Worm (Caenorhabditis elegans): ENCODE measurements around the gene Y116A8C.40.

DNA sequence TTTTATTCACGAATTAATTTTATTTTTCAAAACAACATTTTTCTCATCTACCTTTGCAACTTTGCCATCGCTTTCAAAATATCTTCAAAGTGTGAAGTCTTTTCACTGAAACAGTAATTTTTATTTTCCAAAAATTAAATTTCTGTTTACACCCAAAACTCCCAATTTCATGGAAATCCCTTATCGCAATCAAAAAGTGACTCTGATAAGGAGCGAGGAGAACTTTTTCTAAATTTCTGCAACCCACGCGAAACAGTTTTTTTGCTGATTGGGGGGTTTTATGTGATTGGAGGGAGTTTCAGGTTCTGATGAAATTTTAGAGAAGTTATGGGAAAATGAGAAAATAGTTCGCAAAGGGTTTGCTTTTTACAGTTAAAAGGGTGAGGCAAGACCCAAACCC is 28.8 kb upstream of the Y116A8C.40 start:
- TF ChIP-seq ztf-3 (GFP tag; optimal IDR thresholded peaks at IDR 0.05) (no peak), hrde-1 (tag; optimal IDR thresholded peaks at IDR 0.05; ENCODE audit: borderline replicate concordance) (no peak), sea-2 (GFP tag; IDR thresholded peaks at IDR 0.05) (no peak), ztf-26 (tag; optimal IDR thresholded peaks at IDR 0.05) (no peak), lin-26 (GFP tag; IDR thresholded peaks at IDR 0.05) (no peak), K11D2.4 (GFP tag; IDR thresholded peaks at IDR 0.05) (no peak), efl-1 (GFP tag; optimal IDR thresholded peaks at IDR 0.05) (no peak), bed-1 (GFP tag; IDR thresholded peaks at IDR 0.05) (no peak), unc-62 (GFP tag; optimal IDR thresholded peaks at IDR 0.05) (no peak)

Measured in whole organism, young adult.